Fruit fly (Drosophila melanogaster): ENCODE measurements around the gene AlaRS-m.

Gene AlaRS-m

dm6 chr3L:5154917-5155613 is 9.2 kb downstream of the AlaRS-m start:
- TF ChIP-seq CG34406 (GFP tag; optimal IDR thresholded peaks at IDR 0.05) (no peak), Lpt (GFP tag; optimal IDR thresholded peaks at IDR 0.05) (peak; percentile 2), CG8632 (GFP tag; optimal IDR thresholded peaks at IDR 0.05) (peak; percentile 56), CG15336 (GFP tag; IDR thresholded peaks at IDR 0.05) (peak; percentile 61; the same call in 1 of the 2 replicates), esn (GFP tag; optimal IDR thresholded peaks at IDR 0.05) (peak; percentile 76), Sox14 (GFP tag; optimal IDR thresholded peaks at IDR 0.05) (peak; percentile 49), Gug (GFP tag; IDR thresholded peaks at IDR 0.05) (no peak), CG32006 (GFP tag; optimal IDR thresholded peaks at IDR 0.05) (no peak), Ets96B (tag; optimal IDR thresholded peaks at IDR 0.05) (peak; percentile 34), fd59A (GFP tag; optimal IDR thresholded peaks at IDR 0.05) (no peak), Eip78C (GFP tag) (no peak), Blimp-1 (GFP tag; optimal IDR thresholded peaks at IDR 0.05) (no peak), vri (GFP tag; optimal IDR thresholded peaks at IDR 0.05) (no peak), ss (GFP tag; optimal IDR thresholded peaks at IDR 0.05) (peak in 1 of 2 experiments; percentile 54), CG6792 (GFP tag; optimal IDR thresholded peaks at IDR 0.05) (peak; percentile 71), CG6854 (GFP tag; optimal IDR thresholded peaks at IDR 0.05) (no peak), cyc (GFP tag; optimal IDR thresholded peaks at IDR 0.05) (peak; percentile 68), CG10631 (GFP tag; optimal IDR thresholded peaks at IDR 0.05) (peak; percentile 60), fd85E (GFP tag; optimal IDR thresholded peaks at IDR 0.05) (no peak), topi (GFP tag; optimal IDR thresholded peaks at IDR 0.05) (no peak), CG9139 (GFP tag; optimal IDR thresholded peaks at IDR 0.05) (no peak), lz (GFP tag; optimal IDR thresholded peaks at IDR 0.05) (peak; percentile 69), svp (GFP tag) (no peak), CG8319 (GFP tag; optimal IDR thresholded peaks at IDR 0.05) (peak; percentile 32), pdm3 (GFP tag; optimal IDR thresholded peaks at IDR 0.05) (no peak), Hr4 (GFP tag; optimal IDR thresholded peaks at IDR 0.05) (no peak), CG3032 (tag; optimal IDR thresholded peaks at IDR 0.05) (peak; percentile 20), eg (GFP tag; IDR thresholded peaks at IDR 0.05) (no peak; the same call in 2 of the 3 replicates), fkh (GFP tag; optimal IDR thresholded peaks at IDR 0.05) (no peak), CG11902 (GFP tag; optimal IDR thresholded peaks at IDR 0.05) (peak; percentile 34), Ets21C (GFP tag; optimal IDR thresholded peaks at IDR 0.05) (no peak), CG6276 (GFP tag; optimal IDR thresholded peaks at IDR 0.05) (no peak), achi (GFP tag; optimal IDR thresholded peaks at IDR 0.05) (peak; percentile 65), CG1621 (tag; optimal IDR thresholded peaks at IDR 0.05) (no peak), Hr39 (GFP tag; optimal IDR thresholded peaks at IDR 0.05) (no peak), net (GFP tag; optimal IDR thresholded peaks at IDR 0.05) (no peak), dac (GFP tag; optimal IDR thresholded peaks at IDR 0.05) (no peak), Eip75B (GFP tag; optimal IDR thresholded peaks at IDR 0.05) (no peak), Sox15 (GFP tag; optimal IDR thresholded peaks at IDR 0.05) (peak; percentile 32), CG8119 (GFP tag; IDR thresholded peaks at IDR 0.05) (peak; percentile 63; the same call in 2 of the 3 replicates), CG6808 (GFP tag; optimal IDR thresholded peaks at IDR 0.05) (peak; percentile 51), CG7368 (GFP tag; optimal IDR thresholded peaks at IDR 0.05) (peak; percentile 66), CG11294 (GFP tag; IDR thresholded peaks at IDR 0.05) (0 out of 2 replicates have a peak, but pooled peaks have one; percentile 29), CG6163 (GFP tag; IDR thresholded peaks at IDR 0.05) (no peak; the same call in 1 of the 3 replicates), CG11762 (GFP tag; optimal IDR thresholded peaks at IDR 0.05; ENCODE audit: insufficient read depth) (peak; percentile 12)

All from whole organism, prepupa.